Worm (Caenorhabditis elegans): ENCODE measurements around the gene egli-1.

Gene egli-1

ce11 chrII:9323660-9324059 lies at the start of gene egli-1:
Gene egli-1, plus strand, starts transcription at chrII:9323960.
- TF ChIP-seq lin-13 (GFP tag; optimal IDR thresholded peaks at IDR 0.05) (no peak), dsc-1 (tag; optimal IDR thresholded peaks at IDR 0.05) (peak; percentile 18)

- TF ChIP-seq skn-1 (tag; optimal IDR thresholded peaks at IDR 0.05), result peak; percentile 67
- TF ChIP-seq alr-1 (tag; optimal IDR thresholded peaks at IDR 0.05; ENCODE audit: borderline replicate concordance), result no peak
- peak; percentile 48 for TF ChIP-seq dsc-1 (tag; optimal IDR thresholded peaks at IDR 0.05)
- TF ChIP-seq egl-13 (tag; optimal IDR thresholded peaks at IDR 0.05), result peak; percentile 55
- TF ChIP-seq nhr-20 (tag; optimal IDR thresholded peaks at IDR 0.05), result peak; percentile 91
- peak; percentile 86 for TF ChIP-seq mep-1 (tag; optimal IDR thresholded peaks at IDR 0.05)
- TF ChIP-seq dpl-1 (GFP tag; optimal IDR thresholded peaks at IDR 0.05), result peak; percentile 47 to 70 (median 69)
- TF ChIP-seq aly-2 (tag; optimal IDR thresholded peaks at IDR 0.05), result peak; percentile 42
- TF ChIP-seq lir-3 (tag; optimal IDR thresholded peaks at IDR 0.05; ENCODE audit: poor library complexity), result peak; percentile 62
- TF ChIP-seq C34B4.2 (tag; optimal IDR thresholded peaks at IDR 0.05), result no peak
- peak; percentile 94 for TF ChIP-seq snu-23 (GFP tag; optimal IDR thresholded peaks at IDR 0.05)
- TF ChIP-seq fkh-8 (tag; optimal IDR thresholded peaks at IDR 0.05), result peak; percentile 89
- peak; percentile 59 for TF ChIP-seq snpc-4 (tag; optimal IDR thresholded peaks at IDR 0.05)
- peak; percentile 89 for TF ChIP-seq nhr-47 (tag; optimal IDR thresholded peaks at IDR 0.05)
- peak; percentile 86 for TF ChIP-seq swsn-7 (tag; optimal IDR thresholded peaks at IDR 0.05)
- TF ChIP-seq zip-4 (GFP tag; optimal IDR thresholded peaks at IDR 0.05), result no peak
- TF ChIP-seq aha-1 (tag; optimal IDR thresholded peaks at IDR 0.05), result no peak
- no peak for TF ChIP-seq unc-30 (tag; optimal IDR thresholded peaks at IDR 0.05)
- TF ChIP-seq fos-1 (tag; optimal IDR thresholded peaks at IDR 0.05), result peak; percentile 86
- TF ChIP-seq ceh-90 (tag; optimal IDR thresholded peaks at IDR 0.05), result no peak
- peak; percentile 56; the same call in 1 of the 2 replicates for TF ChIP-seq mab-9 (GFP tag; IDR thresholded peaks at IDR 0.05)
- peak; percentile 97 for TF ChIP-seq lin-14 (GFP tag; optimal IDR thresholded peaks at IDR 0.05)
- no peak for TF ChIP-seq nhr-76 (tag; optimal IDR thresholded peaks at IDR 0.05)
- peak; percentile 80 for TF ChIP-seq grh-1 (GFP tag; IDR thresholded peaks at IDR 0.05)
- TF ChIP-seq nhr-90 (tag; optimal IDR thresholded peaks at IDR 0.05; ENCODE audit: poor library complexity), result peak; percentile 77
- TF ChIP-seq sptf-1 (tag; optimal IDR thresholded peaks at IDR 0.05), result no peak
- peak; percentile 71 for TF ChIP-seq ztf-4 (tag; optimal IDR thresholded peaks at IDR 0.05)
- TF ChIP-seq ceh-8 (GFP tag; optimal IDR thresholded peaks at IDR 0.05), result no peak
- TF ChIP-seq hlh-4 (tag; optimal IDR thresholded peaks at IDR 0.05), result peak; percentile 95
- TF ChIP-seq C04F5.9 (tag; optimal IDR thresholded peaks at IDR 0.05), result peak; percentile 16
- TF ChIP-seq efl-1 (optimal IDR thresholded peaks at IDR 0.05), result peak; percentile 83 to 91
- TF ChIP-seq efl-1 (GFP tag; optimal IDR thresholded peaks at IDR 0.05 in 1 of 2), result peak; percentile 63 to 96
- TF ChIP-seq mef-2 (tag; optimal IDR thresholded peaks at IDR 0.05), result peak; percentile 66
- peak; percentile 86 for TF ChIP-seq nhr-19 (GFP tag; conservative IDR thresholded peaks at IDR 0.05)
- no peak for TF ChIP-seq unc-98 (GFP tag; IDR thresholded peaks at IDR 0.05)
- no peak for TF ChIP-seq nhr-28 (tag; optimal IDR thresholded peaks at IDR 0.05)
- peak; percentile 51 for TF ChIP-seq F16B12.6 (tag; optimal IDR thresholded peaks at IDR 0.05)
- TF ChIP-seq nhr-71 (tag; optimal IDR thresholded peaks at IDR 0.05), result peak; percentile 96
- TF ChIP-seq ceh-63 (GFP tag; optimal IDR thresholded peaks at IDR 0.05), result no peak
- TF ChIP-seq fkh-4 (tag; optimal IDR thresholded peaks at IDR 0.05; ENCODE audit: borderline replicate concordance), result peak; percentile 45
- TF ChIP-seq elt-3 (tag; optimal IDR thresholded peaks at IDR 0.05), result peak in 2 of 6 experiments; percentile 63 to 82
- TF ChIP-seq zag-1 (tag; optimal IDR thresholded peaks at IDR 0.05), result no peak
- no peak for TF ChIP-seq ztf-11 (tag; optimal IDR thresholded peaks at IDR 0.05)
- peak; percentile 79 for TF ChIP-seq irx-1 (tag; optimal IDR thresholded peaks at IDR 0.05)
- no peak for TF ChIP-seq unc-130 (tag; optimal IDR thresholded peaks at IDR 0.05)
- peak; percentile 5 to 90 (median 86) for TF ChIP-seq ceh-82 (tag; optimal IDR thresholded peaks at IDR 0.05)
- TF ChIP-seq lin-39 (tag; optimal IDR thresholded peaks at IDR 0.05), result peak; percentile 60
- peak; percentile 72 for TF ChIP-seq unc-86 (tag; optimal IDR thresholded peaks at IDR 0.05)
- peak; percentile 30 for TF ChIP-seq nhr-237 (tag; optimal IDR thresholded peaks at IDR 0.05)
- TF ChIP-seq tbx-2 (tag; optimal IDR thresholded peaks at IDR 0.05), result peak; percentile 89
Measured at ce11 chrII:9273984-9274383, 49.8 kb upstream of the egli-1 start.

All from whole organism, L1 larva.